Fruit fly (Drosophila melanogaster) whole organism, prepupa: Measurements from ENCODE around the gene bun.

ENCODE experiments used
- CG10631 ChIP-seq: fragments of 200-800 bp; sonication (Bioruptor generic); optimal IDR thresholded peaks from 2 replicates; lab custom pipeline; 2016; ENCODE audit warnings: missing biosample characterization, missing genetic modification characterization
- CG11294 ChIP-seq: fragments of 200-800 bp; sonication (Bioruptor generic); IDR thresholded peaks from 2 replicates; pipeline ENCODE4 v1.3.6; 2022; ENCODE audit warnings: missing biosample characterization, missing genetic modification characterization
- CG11762 ChIP-seq: fragments of 200-800 bp; sonication (Bioruptor generic); optimal IDR thresholded peaks from 3 replicates; lab custom pipeline; 2016; ENCODE audit warnings: missing biosample characterization, missing genetic modification characterization; ENCODE audit not compliant: insufficient read depth
- CG11902 ChIP-seq: fragments of 200-800 bp; sonication (Bioruptor generic); optimal IDR thresholded peaks from 3 replicates; lab custom pipeline; 2016; ENCODE audit warnings: missing biosample characterization, missing genetic modification characterization
- CG15336 ChIP-seq: fragments of 200-800 bp; sonication (Bioruptor generic); IDR thresholded peaks from 2 replicates; pipeline ENCODE4 v1.3.6; 2022; ENCODE audit warnings: missing biosample characterization, missing genetic modification characterization
- CG1621 ChIP-seq: fragments of 200-800 bp; sonication (Bioruptor generic); optimal IDR thresholded peaks from 3 replicates; lab custom pipeline; 2018; ENCODE audit warnings: missing biosample characterization, mild to moderate bottlenecking, missing genetic modification characterization
- CG16779 ChIP-seq: fragments of 200-800 bp; sonication (Bioruptor generic); optimal IDR thresholded peaks from 3 replicates; lab custom pipeline; 2017; ENCODE audit warnings: missing biosample characterization, mild to moderate bottlenecking, missing genetic modification characterization
- CG31627 ChIP-seq: fragments of 200-800 bp; sonication (Bioruptor generic); optimal IDR thresholded peaks from 3 replicates; lab custom pipeline; 2016; ENCODE audit warnings: missing biosample characterization, missing genetic modification characterization
- CG32006 ChIP-seq: fragments of 200-800 bp; sonication (Bioruptor generic); optimal IDR thresholded peaks from 3 replicates; lab custom pipeline; 2017; ENCODE audit warnings: missing biosample characterization, mild to moderate bottlenecking, missing genetic modification characterization
- CG3919 ChIP-seq: fragments of 200-800 bp; sonication (Bioruptor generic); optimal IDR thresholded peaks from 3 replicates; lab custom pipeline; 2016; ENCODE audit warnings: missing biosample characterization, missing genetic modification characterization
- CG4318 ChIP-seq: fragments of 200-800 bp; sonication (Bioruptor generic); optimal IDR thresholded peaks from 3 replicates; lab custom pipeline; 2017; ENCODE audit warnings: missing biosample characterization, mild to moderate bottlenecking, missing genetic modification characterization
- CG6163 ChIP-seq: fragments of 200-800 bp; sonication (Bioruptor generic); IDR thresholded peaks from 3 replicates; pipeline ENCODE4 v1.3.6; 2022; ENCODE audit warnings: missing biosample characterization, missing genetic modification characterization
- CG6276 ChIP-seq: fragments of 200-800 bp; sonication (Bioruptor generic); optimal IDR thresholded peaks from 2 replicates; lab custom pipeline; 2017; ENCODE audit warnings: missing biosample characterization, mild to moderate bottlenecking, missing genetic modification characterization
- CG6808 ChIP-seq: fragments of 200-800 bp; sonication (Bioruptor generic); optimal IDR thresholded peaks from 3 replicates; lab custom pipeline; 2017; ENCODE audit warnings: missing biosample characterization, missing genetic modification characterization, mild to moderate bottlenecking, moderate library complexity, missing genetic modification reagents
- CG7368 ChIP-seq: fragments of 200-800 bp; sonication (Bioruptor generic); optimal IDR thresholded peaks from 3 replicates; lab custom pipeline; 2016; ENCODE audit warnings: missing biosample characterization, missing genetic modification characterization
- CG8119 ChIP-seq: fragments of 200-800 bp; sonication (Bioruptor generic); IDR thresholded peaks from 3 replicates; pipeline ENCODE4 v1.3.6; 2022; ENCODE audit warnings: missing biosample characterization, missing genetic modification characterization
- CG8632 ChIP-seq: fragments of 200-800 bp; sonication (Bioruptor generic); optimal IDR thresholded peaks from 3 replicates; lab custom pipeline; 2016; ENCODE audit warnings: missing biosample characterization, missing genetic modification characterization
- Eip78C ChIP-seq: fragments of 200-800 bp; sonication (Bioruptor generic); peaks from one replicate; lab custom pipeline; 2016; ENCODE audit warnings: missing biosample characterization, missing genetic modification characterization
- Eip93F ChIP-seq: fragments of 200-800 bp; sonication (Bioruptor generic); optimal IDR thresholded peaks from 2 replicates; lab custom pipeline; 2016; ENCODE audit warnings: missing biosample characterization, mild to moderate bottlenecking, missing genetic modification characterization
- Ets96B ChIP-seq: fragments of 200-800 bp; optimal IDR thresholded peaks from 2 replicates; lab custom pipeline; 2019; ENCODE audit warnings: missing biosample characterization, mild to moderate bottlenecking, missing genetic modification characterization, moderate library complexity
- Hr38 ChIP-seq: sonication (Bioruptor generic); optimal IDR thresholded peaks from 2 replicates; lab custom pipeline; 2016; ENCODE audit warnings: missing biosample characterization, missing genetic modification characterization
- Hr39 ChIP-seq: fragments of 200-800 bp; sonication (Bioruptor generic); optimal IDR thresholded peaks from 2 replicates; lab custom pipeline; 2016; ENCODE audit warnings: missing biosample characterization, missing genetic modification characterization
- Hr4 ChIP-seq: fragments of 200-800 bp; sonication (Bioruptor generic); optimal IDR thresholded peaks from 3 replicates; lab custom pipeline; 2016; ENCODE audit warnings: missing biosample characterization, missing genetic modification characterization
- Met ChIP-seq: fragments of 200-800 bp; sonication (Bioruptor generic); optimal IDR thresholded peaks from 3 replicates; lab custom pipeline; 2016; ENCODE audit warnings: missing biosample characterization, missing genetic modification characterization
- OdsH ChIP-seq: fragments of 200-800 bp; sonication (Bioruptor generic); optimal IDR thresholded peaks from 3 replicates; lab custom pipeline; 2016; ENCODE audit warnings: missing biosample characterization, missing genetic modification characterization
- Smox ChIP-seq: fragments of 200-800 bp; sonication (Bioruptor generic); optimal IDR thresholded peaks from 3 replicates; lab custom pipeline; 2016; ENCODE audit warnings: missing biosample characterization, missing genetic modification characterization
- Sox102F ChIP-seq: fragments of 200-800 bp; sonication (Bioruptor generic); optimal IDR thresholded peaks from 2 replicates; lab custom pipeline; 2016; ENCODE audit warnings: missing biosample characterization, mild to moderate bottlenecking, missing genetic modification characterization
- Sox14 ChIP-seq: fragments of 200-800 bp; sonication (Bioruptor generic); optimal IDR thresholded peaks from 3 replicates; lab custom pipeline; 2016; ENCODE audit warnings: missing biosample characterization, missing genetic modification characterization
- Sox15 ChIP-seq: fragments of 200-800 bp; sonication (Bioruptor generic); optimal IDR thresholded peaks from 3 replicates; lab custom pipeline; 2016; ENCODE audit warnings: missing biosample characterization, missing genetic modification characterization
- achi ChIP-seq: fragments of 200-800 bp; sonication (Bioruptor generic); optimal IDR thresholded peaks from 3 replicates; lab custom pipeline; 2016; ENCODE audit warnings: missing biosample characterization, missing genetic modification characterization
- acj6 ChIP-seq: fragments of 200-800 bp; sonication (Bioruptor generic); optimal IDR thresholded peaks from 3 replicates; lab custom pipeline; 2016; ENCODE audit warnings: missing biosample characterization, missing genetic modification characterization
- cyc ChIP-seq: fragments of 200-800 bp; sonication (Bioruptor generic); optimal IDR thresholded peaks from 3 replicates; lab custom pipeline; 2016; ENCODE audit warnings: missing biosample characterization, missing genetic modification characterization
- dac ChIP-seq: fragments of 200-800 bp; sonication (Bioruptor generic); optimal IDR thresholded peaks from 2 replicates; lab custom pipeline; 2017; ENCODE audit warnings: missing biosample characterization, mild to moderate bottlenecking, missing genetic modification characterization
- dsx ChIP-seq: fragments of 200-800 bp; optimal IDR thresholded peaks from 3 replicates; lab custom pipeline; 2019; ENCODE audit warnings: missing biosample characterization, mild to moderate bottlenecking, missing genetic modification characterization, moderate library complexity; ENCODE audit not compliant: poor library complexity, severe bottlenecking
- eg ChIP-seq: fragments of 200-800 bp; sonication (Bioruptor generic); IDR thresholded peaks from 3 replicates; pipeline ENCODE4 v1.3.6; 2022; ENCODE audit warnings: missing biosample characterization, missing genetic modification characterization
- esn ChIP-seq: fragments of 200-800 bp; sonication (Bioruptor generic); optimal IDR thresholded peaks from 2 replicates; lab custom pipeline; 2016; ENCODE audit warnings: missing biosample characterization, mild to moderate bottlenecking, missing genetic modification characterization, moderate library complexity
- fkh ChIP-seq: fragments of 200-800 bp; sonication (Bioruptor generic); optimal IDR thresholded peaks from 3 replicates; lab custom pipeline; 2017; ENCODE audit warnings: missing biosample characterization, mild to moderate bottlenecking, missing genetic modification characterization, moderate library complexity
- lz ChIP-seq: fragments of 200-800 bp; sonication (Bioruptor generic); optimal IDR thresholded peaks from 3 replicates; lab custom pipeline; 2016; ENCODE audit warnings: missing biosample characterization, missing genetic modification characterization
- net ChIP-seq: fragments of 200-800 bp; sonication (Bioruptor generic); optimal IDR thresholded peaks from 3 replicates; lab custom pipeline; 2016; ENCODE audit warnings: missing biosample characterization, missing genetic modification characterization
- salr ChIP-seq, 2 experiments: fragments of 200-800 bp; sonication (Bioruptor generic); optimal IDR thresholded peaks; 3 replicates each; lab custom pipeline; 2016 to 2018; ENCODE audit warnings: missing biosample characterization in 2 of 2, missing genetic modification characterization in 2 of 2, mild to moderate bottlenecking in 1 of 2
- ss ChIP-seq, 2 experiments: fragments of 200-800 bp; sonication (Bioruptor generic); optimal IDR thresholded peaks; 2 replicates in 1 of 2; 3 replicates in 1 of 2; lab custom pipeline; 2017 to 2018; ENCODE audit warnings: mild to moderate bottlenecking in 2 of 2, missing biosample characterization in 2 of 2, missing genetic modification characterization in 2 of 2, moderate library complexity in 1 of 2
- svp ChIP-seq: fragments of 200-800 bp; sonication (Bioruptor generic); peaks from one replicate; lab custom pipeline; 2016; ENCODE audit warnings: missing biosample characterization, missing genetic modification characterization
- vri ChIP-seq: fragments of 200-800 bp; sonication (Bioruptor generic); optimal IDR thresholded peaks from 3 replicates; lab custom pipeline; 2016; ENCODE audit warnings: missing biosample characterization, mild to moderate bottlenecking, missing genetic modification characterization

bun gene

dm6 chr2L:12497283-12498265 lies 48.8 kb downstream of the bun start, which contains the start of gene t-cup (continued):
- TF ChIP-seq Smox (GFP tag; lab: Kevin White, UChicago) (peak; percentile 43), dsx (GFP tag; lab: Kevin White, UChicago) (peak; percentile 15), CG16779 (peak; percentile 11), CG32006 (GFP tag; lab: Kevin White, UChicago) (no peak), CG8119 (no peak), Hr38 (no peak), CG1621 (tag; lab: Kevin White, UChicago) (no peak), lz (GFP tag; lab: Kevin White, UChicago) (peak; percentile 49), CG7368 (GFP tag; lab: Kevin White, UChicago) (no peak), dac (GFP tag; lab: Kevin White, UChicago) (no peak), CG8632 (GFP tag; lab: Kevin White, UChicago) (peak; percentile 44), net (peak; percentile 39), Sox102F (GFP tag; lab: Kevin White, UChicago) (peak; percentile 74), CG15336 (GFP tag; lab: Robert Waterston, UW) (no peak), eg (no peak), Eip78C (GFP tag; lab: Kevin White, UChicago) (peak; percentile 78), Ets96B (tag; lab: Kevin White, UChicago) (peak; percentile 4), CG11294 (GFP tag; lab: Robert Waterston, UW) (no peak), ss (GFP tag; optimal IDR thresholded peaks at IDR 0.05; lab: Kevin White, UChicago) (peak in 1 of 2 experiments; percentile 65), acj6 (GFP tag; lab: Kevin White, UChicago) (peak; percentile 9), Hr39 (GFP tag; lab: Kevin White, UChicago) (peak; percentile 21), CG11762 (GFP tag; lab: Kevin White, UChicago) (peak; percentile 42), OdsH (GFP tag; lab: Kevin White, UChicago) (peak; percentile 3), achi (GFP tag; lab: Kevin White, UChicago) (peak; percentile 33), Hr4 (GFP tag; lab: Kevin White, UChicago) (no peak), Sox15 (GFP tag; lab: Kevin White, UChicago) (no peak), salr (GFP tag; optimal IDR thresholded peaks at IDR 0.05; lab: Kevin White, UChicago) (no peak), CG4318 (GFP tag; lab: Kevin White, UChicago) (no peak)

dm6 chr2L:12495196-12495595 lies 51.2 kb downstream of the bun start:
- no peak for TF ChIP-seq achi (GFP tag; lab: Kevin White, UChicago)
- TF ChIP-seq vri (GFP tag; lab: Kevin White, UChicago) = peak; percentile 53
- TF ChIP-seq svp (GFP tag; lab: Kevin White, UChicago) = peak; percentile 45
- TF ChIP-seq Eip78C (GFP tag; lab: Kevin White, UChicago) = no peak
- peak; percentile 38 for TF ChIP-seq Eip93F (GFP tag; lab: Kevin White, UChicago)
- TF ChIP-seq CG6163 (GFP tag; lab: Robert Waterston, UW) = no peak

dm6 chr2L:12493771-12494317 lies 52.6 kb downstream of the bun start:
- TF ChIP-seq CG32006 (GFP tag; lab: Kevin White, UChicago) (no peak), cyc (GFP tag; lab: Kevin White, UChicago) (no peak), net (no peak), CG6808 (no peak), Sox14 (GFP tag; lab: Kevin White, UChicago) (peak; percentile 5), salr (GFP tag; optimal IDR thresholded peaks at IDR 0.05; lab: Kevin White, UChicago) (no peak), Eip78C (GFP tag; lab: Kevin White, UChicago) (peak; percentile 51), Met (GFP tag; lab: Kevin White, UChicago) (peak; percentile 25), esn (GFP tag; lab: Kevin White, UChicago) (no peak), CG8632 (GFP tag; lab: Kevin White, UChicago) (no peak), fkh (GFP tag; lab: Kevin White, UChicago) (no peak), OdsH (GFP tag; lab: Kevin White, UChicago) (no peak), Sox102F (GFP tag; lab: Kevin White, UChicago) (peak; percentile 15), CG3919 (GFP tag; lab: Kevin White, UChicago) (no peak), CG10631 (GFP tag; lab: Kevin White, UChicago) (no peak), CG6276 (GFP tag; lab: Kevin White, UChicago) (peak; percentile 47), CG31627 (GFP tag; lab: Kevin White, UChicago) (peak; percentile 21), CG1621 (tag; lab: Kevin White, UChicago) (no peak), CG11762 (GFP tag; lab: Kevin White, UChicago) (no peak), CG7368 (GFP tag; lab: Kevin White, UChicago) (no peak), CG11902 (GFP tag; lab: Kevin White, UChicago) (no peak), achi (GFP tag; lab: Kevin White, UChicago) (no peak), svp (GFP tag; lab: Kevin White, UChicago) (peak; percentile 71), dac (GFP tag; lab: Kevin White, UChicago) (no peak), dsx (GFP tag; lab: Kevin White, UChicago) (no peak)
